Worm (Caenorhabditis elegans) whole organism, early embryonic: Measurements from ENCODE around the gene asg-2.

Experiments
- F13C5.2 ChIP-seq: sonication (generic microtip); optimal IDR thresholded peaks from 2 replicates; lab custom pipeline; 2017; ENCODE audit warnings: mild to moderate bottlenecking, missing genetic modification characterization, inconsistent platforms, missing compliant biosample characterization
- aly-1 ChIP-seq: sonication (generic microtip); optimal IDR thresholded peaks from 2 replicates; lab custom pipeline; 2016; ENCODE audit warnings: missing genetic modification characterization, missing compliant biosample characterization
- ama-1 ChIP-seq: fragments of 150-350 bp; optimal IDR thresholded peaks from 2 replicates; lab custom pipeline; 2014
- ceh-13 ChIP-seq: fragments of 200-800 bp; sonication (Bioruptor generic); optimal IDR thresholded peaks from 2 replicates; lab custom pipeline; 2018; ENCODE audit warnings: mild to moderate bottlenecking, missing genetic modification characterization, missing compliant biosample characterization
- ceh-36 ChIP-seq: sonication (generic microtip); optimal IDR thresholded peaks from 2 replicates; lab custom pipeline; 2016; ENCODE audit warnings: missing genetic modification characterization, inconsistent platforms, missing compliant biosample characterization
- flt-1 ChIP-seq: fragments of 200-800 bp; sonication (Bioruptor generic); IDR thresholded peaks from 2 replicates; pipeline ENCODE4 v1.3.6; 2022; ENCODE audit warnings: missing genetic modification characterization, missing compliant biosample characterization
- hmbx-1 ChIP-seq: sonication (generic microtip); optimal IDR thresholded peaks from 2 replicates; lab custom pipeline; 2016; ENCODE audit warnings: mild to moderate bottlenecking, missing genetic modification characterization, missing compliant biosample characterization
- pes-1 ChIP-seq: fragments of 200-800 bp; sonication (Bioruptor generic); IDR thresholded peaks from 2 replicates; pipeline ENCODE4 v1.3.6; 2022; ENCODE audit warnings: missing genetic modification reagents, missing genetic modification characterization, missing compliant biosample characterization
- scrt-1 ChIP-seq: fragments of 200-800 bp; sonication (Bioruptor generic); IDR thresholded peaks from 2 replicates; pipeline ENCODE4 v1.3.6; 2022; ENCODE audit warnings: missing genetic modification characterization, missing compliant biosample characterization
- tbx-11 ChIP-seq: fragments of 200-800 bp; sonication (Bioruptor generic); IDR thresholded peaks from 2 replicates; pipeline ENCODE4 v1.3.6; 2022; ENCODE audit warnings: missing genetic modification characterization, missing compliant biosample characterization
- tbx-37 ChIP-seq: fragments of 200-800 bp; sonication (Bioruptor generic); conservative IDR thresholded peaks from 2 replicates; pipeline ENCODE4 v1.3.6; 2022; ENCODE audit warnings: missing genetic modification reagents, missing genetic modification characterization, missing compliant biosample characterization

DNA sequence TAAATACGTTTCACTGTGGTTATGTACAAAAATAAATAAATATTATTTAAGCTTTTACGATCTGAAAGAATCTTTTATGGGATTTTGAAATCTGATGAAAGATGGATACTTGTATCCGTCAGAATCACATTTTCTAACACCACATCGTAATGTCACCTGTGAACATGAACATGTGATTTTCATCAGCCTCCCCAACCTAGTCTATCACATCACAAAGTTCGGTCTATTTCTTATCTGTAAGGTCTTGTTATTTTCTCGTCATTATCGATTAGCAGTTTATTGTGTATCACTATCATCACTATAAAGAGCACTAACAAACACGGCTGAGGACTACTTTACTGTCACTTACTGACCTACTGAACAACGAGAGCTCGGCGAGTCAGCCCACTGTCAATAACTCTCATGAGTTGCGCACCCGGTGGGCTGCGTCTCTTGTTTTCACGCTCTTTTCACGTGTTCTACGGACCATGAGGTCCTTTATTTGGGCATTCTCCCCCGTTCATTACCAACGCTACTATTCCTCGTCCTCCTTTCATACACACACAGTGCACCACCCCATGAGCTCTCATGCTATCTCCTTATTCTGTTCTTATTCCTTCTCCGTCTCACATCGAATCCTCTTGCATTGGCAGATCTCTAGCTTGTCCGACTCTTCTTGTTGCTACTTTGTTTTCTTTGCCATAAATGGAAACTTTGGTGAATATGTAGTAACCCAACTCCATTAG is 33.8 kb upstream of the asg-2 start:
- TF ChIP-seq hmbx-1 (tag; lab: Kevin White, UChicago) (no peak), ama-1 (lab: Kevin White, UChicago) (no peak), pes-1 (GFP tag; lab: Robert Waterston, UW) (no peak), tbx-11 (GFP tag; lab: Robert Waterston, UW) (no peak), flt-1 (no peak), aly-1 (no peak), ceh-36 (tag; lab: Kevin White, UChicago) (no peak), scrt-1 (GFP tag; lab: Robert Waterston, UW) (no peak), ceh-13 (GFP tag; lab: Kevin White, UChicago) (no peak), tbx-37 (GFP tag; lab: Robert Waterston, UW) (no peak), F13C5.2 (tag; lab: Kevin White, UChicago) (peak; percentile 25)
